Worm (Caenorhabditis elegans) whole organism, late embryonic: Measurements from ENCODE around the gene K11H12.7.

ENCODE experiments used
- C08G9.2 ChIP-seq: sonication (generic microtip); optimal IDR thresholded peaks from 2 replicates; lab custom pipeline; 2016; ENCODE audit warnings: mild to moderate bottlenecking, missing genetic modification characterization, moderate library complexity, missing compliant biosample characterization
- F13H6.1 ChIP-seq: sonication (generic microtip); optimal IDR thresholded peaks from 2 replicates; lab custom pipeline; 2016; ENCODE audit warnings: missing genetic modification characterization, missing compliant biosample characterization
- ahr-1 ChIP-seq: sonication (generic microtip); optimal IDR thresholded peaks from 2 replicates; lab custom pipeline; 2016; ENCODE audit warnings: missing genetic modification characterization, missing compliant biosample characterization
- ama-1 ChIP-seq: fragments of 150-350 bp; optimal IDR thresholded peaks from 2 replicates; lab custom pipeline; 2014
- ceh-18 ChIP-seq: sonication (generic microtip); optimal IDR thresholded peaks from 2 replicates; lab custom pipeline; 2016; ENCODE audit warnings: missing genetic modification characterization, missing compliant biosample characterization
- ceh-2 ChIP-seq: sonication (generic microtip); optimal IDR thresholded peaks from 2 replicates; lab custom pipeline; 2016; ENCODE audit warnings: missing genotype, missing genetic modification characterization, missing compliant biosample characterization
- ceh-30 ChIP-seq: fragments of 150-350 bp; optimal IDR thresholded peaks from 2 replicates; lab custom pipeline; 2014; ENCODE audit warnings: missing biosample characterization, missing genetic modification characterization
- ceh-31 ChIP-seq: sonication (generic microtip); optimal IDR thresholded peaks from 2 replicates; lab custom pipeline; 2016; ENCODE audit warnings: missing genetic modification characterization, missing compliant biosample characterization
- ceh-34 ChIP-seq: sonication (generic microtip); optimal IDR thresholded peaks from 2 replicates; lab custom pipeline; 2016; ENCODE audit warnings: mild to moderate bottlenecking, missing genetic modification characterization, missing compliant biosample characterization
- ceh-48 ChIP-seq: sonication (generic microtip); optimal IDR thresholded peaks from 2 replicates; lab custom pipeline; 2016; ENCODE audit warnings: missing genetic modification characterization, inconsistent platforms, missing compliant biosample characterization
- ceh-9 ChIP-seq: sonication (generic microtip); optimal IDR thresholded peaks from 2 replicates; lab custom pipeline; 2016; ENCODE audit warnings: mild to moderate bottlenecking, missing genetic modification characterization, inconsistent platforms, missing compliant biosample characterization
- che-1 ChIP-seq: sonication (generic microtip); optimal IDR thresholded peaks from 2 replicates; lab custom pipeline; 2016; ENCODE audit warnings: mild to moderate bottlenecking, missing genetic modification characterization, missing compliant biosample characterization
- dmd-4 ChIP-seq: sonication (generic microtip); optimal IDR thresholded peaks from 2 replicates; lab custom pipeline; 2016; ENCODE audit warnings: borderline replicate concordance, missing genetic modification characterization, missing compliant biosample characterization
- dve-1 ChIP-seq: sonication (generic microtip); optimal IDR thresholded peaks from 2 replicates; lab custom pipeline; 2017; ENCODE audit warnings: antibody characterized with exemption, mild to moderate bottlenecking, missing genetic modification characterization, missing compliant biosample characterization
- ets-4 ChIP-seq: sonication (generic microtip); optimal IDR thresholded peaks from 2 replicates; lab custom pipeline; 2016; ENCODE audit warnings: missing genetic modification characterization, missing compliant biosample characterization
- fkh-10 ChIP-seq: fragments of 150-350 bp; optimal IDR thresholded peaks from 2 replicates; lab custom pipeline; 2014; ENCODE audit warnings: missing biosample characterization, missing genetic modification reagents, missing genetic modification characterization
- gmeb-2 ChIP-seq: sonication (generic microtip); optimal IDR thresholded peaks from 2 replicates; lab custom pipeline; 2016; ENCODE audit warnings: missing genetic modification characterization, inconsistent platforms, missing compliant biosample characterization
- hlh-30 ChIP-seq: sonication (generic microtip); optimal IDR thresholded peaks from 2 replicates; lab custom pipeline; 2017; ENCODE audit warnings: antibody characterized with exemption, missing genetic modification characterization, missing compliant biosample characterization; ENCODE audit not compliant: insufficient read depth
- hlh-6 ChIP-seq: sonication (generic microtip); optimal IDR thresholded peaks from 2 replicates; lab custom pipeline; 2016; ENCODE audit warnings: missing genotype, missing genetic modification characterization, missing compliant biosample characterization
- lim-6 ChIP-seq: sonication (generic microtip); optimal IDR thresholded peaks from 2 replicates; lab custom pipeline; 2016; ENCODE audit warnings: missing genetic modification characterization, missing compliant biosample characterization
- lin-11 ChIP-seq: fragments of 200-800 bp; sonication (Bioruptor generic); optimal IDR thresholded peaks from 2 replicates; lab custom pipeline; 2018; ENCODE audit warnings: mild to moderate bottlenecking, missing genetic modification characterization, missing compliant biosample characterization
- mec-3 ChIP-seq: sonication (generic microtip); optimal IDR thresholded peaks from 2 replicates; lab custom pipeline; 2016; ENCODE audit warnings: borderline replicate concordance, missing genetic modification characterization, missing compliant biosample characterization
- nfya-1 ChIP-seq: sonication (generic microtip); optimal IDR thresholded peaks from 2 replicates; lab custom pipeline; 2017; ENCODE audit warnings: missing genetic modification characterization, mild to moderate bottlenecking, missing compliant biosample characterization, antibody characterized with exemption, moderate library complexity
- nhr-11 ChIP-seq: fragments of 150-350 bp; optimal IDR thresholded peaks from 2 replicates; lab custom pipeline; 2014; ENCODE audit warnings: missing biosample characterization, missing genetic modification characterization
- nhr-232 ChIP-seq: sonication (generic microtip); optimal IDR thresholded peaks from 2 replicates; lab custom pipeline; 2016; ENCODE audit warnings: missing genetic modification characterization, missing compliant biosample characterization
- pag-3 ChIP-seq: sonication (generic microtip); optimal IDR thresholded peaks from 2 replicates; lab custom pipeline; 2016; ENCODE audit warnings: missing compliant biosample characterization, missing genetic modification characterization, borderline replicate concordance
- pat-9 ChIP-seq: fragments of 200-800 bp; sonication (Bioruptor generic); optimal IDR thresholded peaks from 2 replicates; lab custom pipeline; 2018; ENCODE audit warnings: mild to moderate bottlenecking, missing genetic modification characterization, moderate library complexity, missing compliant biosample characterization
- pax-1 ChIP-seq: fragments of 150-350 bp; optimal IDR thresholded peaks from 2 replicates; lab custom pipeline; 2014; ENCODE audit warnings: missing biosample characterization, missing genetic modification characterization
- pros-1 ChIP-seq: fragments of 150-350 bp; optimal IDR thresholded peaks from 2 replicates; lab custom pipeline; 2014; ENCODE audit warnings: missing biosample characterization, missing genetic modification reagents, missing genetic modification characterization
- sdc-2 ChIP-seq: sonication (generic microtip); optimal IDR thresholded peaks from 2 replicates; lab custom pipeline; 2016; ENCODE audit warnings: missing genotype, missing genetic modification characterization, missing compliant biosample characterization
- sox-2 ChIP-seq: fragments of 200-800 bp; sonication (Bioruptor generic); IDR thresholded peaks from 2 replicates; pipeline ENCODE4 v1.3.6; 2022; ENCODE audit warnings: missing genetic modification reagents, missing genetic modification characterization, missing compliant biosample characterization
- syd-9 ChIP-seq: sonication (generic microtip); optimal IDR thresholded peaks from 2 replicates; lab custom pipeline; 2016; ENCODE audit warnings: mild to moderate bottlenecking, missing genetic modification characterization, moderate library complexity, missing compliant biosample characterization
- tbx-7 ChIP-seq: sonication (generic microtip); optimal IDR thresholded peaks from 2 replicates; lab custom pipeline; 2016; ENCODE audit warnings: missing genotype, missing genetic modification characterization, missing compliant biosample characterization
- unc-42 ChIP-seq: sonication (generic microtip); optimal IDR thresholded peaks from 2 replicates; lab custom pipeline; 2016; ENCODE audit warnings: missing genotype, missing genetic modification characterization, missing compliant biosample characterization
- unc-86 ChIP-seq: sonication (generic microtip); optimal IDR thresholded peaks from 2 replicates; lab custom pipeline; 2016; ENCODE audit warnings: missing genetic modification characterization, missing compliant biosample characterization

Gene K11H12.7

ce11 chrIV:670455-670854 lies 5.1 kb downstream of the K11H12.7 start, which contains the start of gene K11H12.11:
Gene K11H12.11, minus strand, starts transcription at chrIV:670555.
- no peak for TF ChIP-seq mec-3
- no peak for TF ChIP-seq ets-4 (tag; lab: Kevin White, UChicago)
- TF ChIP-seq ahr-1 (tag; lab: Kevin White, UChicago) = no peak
- no peak for TF ChIP-seq ama-1
- TF ChIP-seq ceh-18 = no peak
- TF ChIP-seq che-1 (tag; lab: Kevin White, UChicago) = no peak
- TF ChIP-seq gmeb-2 (tag; lab: Kevin White, UChicago) = no peak
- TF ChIP-seq ceh-31 (tag; lab: Kevin White, UChicago) = no peak
- no peak for TF ChIP-seq unc-42
- TF ChIP-seq sox-2 (GFP tag; lab: Robert Waterston, UW) = no peak
- no peak for TF ChIP-seq C08G9.2
- no peak for TF ChIP-seq pros-1 (tag; lab: Kevin White, UChicago)
- no peak for TF ChIP-seq tbx-7 (tag; lab: Kevin White, UChicago)
- no peak for TF ChIP-seq hlh-30 (tag; lab: Kevin White, UChicago)
- TF ChIP-seq syd-9 (tag; lab: Kevin White, UChicago) = no peak
- TF ChIP-seq nhr-232 (tag; lab: Kevin White, UChicago) = no peak
- TF ChIP-seq ceh-30 = no peak

DNA sequence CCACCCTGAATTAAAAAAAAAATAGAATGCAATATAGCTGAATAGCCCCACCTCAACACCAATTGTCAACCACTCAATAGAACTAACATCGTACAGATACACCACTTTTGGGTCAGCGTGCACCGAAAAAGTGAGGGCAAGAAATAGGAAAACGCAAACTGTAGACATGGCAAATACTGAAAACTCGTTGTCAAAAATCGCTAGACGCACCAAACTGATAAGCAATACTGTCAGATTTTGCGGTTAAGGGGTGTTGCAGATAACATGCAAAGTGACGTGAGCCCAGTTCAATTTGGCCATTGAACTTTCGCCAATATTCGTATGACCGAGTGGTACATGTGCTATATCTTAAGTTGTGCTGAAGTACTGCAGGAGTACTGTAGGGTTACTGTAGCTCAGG lies 8.0 kb downstream of the K11H12.7 start, which contains the start of gene K11H12.3:
K11H12.3 (minus strand) TSS at position 168 of the 400 bp plus-strand sequence.
- TF ChIP-seq pat-9 (tag; lab: Kevin White, UChicago) (no peak), ceh-18 (no peak), ceh-48 (no peak), sdc-2 (tag; lab: Kevin White, UChicago) (no peak), ceh-30 (no peak), F13H6.1 (no peak), unc-86 (tag; lab: Kevin White, UChicago) (no peak), fkh-10 (no peak), syd-9 (tag; lab: Kevin White, UChicago) (no peak), hlh-6 (tag; lab: Kevin White, UChicago) (no peak), nhr-11 (tag; lab: Kevin White, UChicago) (no peak), nfya-1 (tag; lab: Kevin White, UChicago) (no peak), lim-6 (tag; lab: Kevin White, UChicago) (no peak), pag-3 (no peak), dmd-4 (tag; lab: Kevin White, UChicago) (no peak), C08G9.2 (no peak), pros-1 (tag; lab: Kevin White, UChicago) (no peak), sox-2 (GFP tag; lab: Robert Waterston, UW) (no peak), gmeb-2 (tag; lab: Kevin White, UChicago) (no peak)

DNA sequence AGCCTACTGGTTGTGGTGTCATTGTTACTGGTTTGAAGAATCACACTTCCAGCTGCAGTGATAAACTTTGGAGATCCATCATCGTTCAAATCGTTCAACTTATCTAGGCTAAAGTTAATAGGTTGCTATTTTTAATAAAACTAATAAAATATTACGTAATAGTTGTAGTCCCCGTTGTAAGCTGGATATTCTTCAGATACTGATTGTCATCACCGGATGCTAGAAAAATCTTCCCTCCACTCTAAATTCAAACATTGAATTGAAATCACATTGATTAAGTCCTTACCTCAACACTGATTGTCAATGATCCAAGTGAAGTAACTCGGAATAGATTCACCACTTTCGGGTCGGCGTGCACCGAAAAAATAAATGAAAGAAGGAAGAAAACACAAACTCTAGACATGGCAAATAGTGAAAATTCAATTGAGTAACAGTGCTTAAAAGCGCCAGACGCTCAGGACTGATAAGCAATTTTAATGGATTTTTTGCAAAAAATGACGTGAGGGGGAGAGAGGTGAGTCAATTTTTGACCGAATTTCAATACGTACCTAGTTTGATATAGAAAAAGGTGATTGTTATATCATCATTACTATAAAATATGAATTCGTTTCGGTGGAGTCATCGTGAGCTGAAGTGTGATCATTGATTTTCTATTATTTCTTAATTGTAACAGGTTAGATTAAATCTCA lies 10.3 kb downstream of the K11H12.7 start, which contains the start of the genes K11H12.4 and K11H12.10:
K11H12.4 (minus strand) TSS at position 413 of the 689 bp plus-strand sequence.
K11H12.10 (plus strand) TSS at position 605 of the 689 bp plus-strand sequence.
- TF ChIP-seq dve-1 (tag; lab: Kevin White, UChicago) (no peak), lim-6 (tag; lab: Kevin White, UChicago) (no peak), ceh-34 (tag; lab: Kevin White, UChicago) (no peak), ama-1 (no peak), sdc-2 (tag; lab: Kevin White, UChicago) (no peak), mec-3 (no peak), unc-86 (tag; lab: Kevin White, UChicago) (no peak), pax-1 (no peak), ceh-2 (tag; lab: Kevin White, UChicago) (no peak), lin-11 (tag; lab: Kevin White, UChicago) (no peak), ceh-9 (tag; lab: Kevin White, UChicago) (no peak), ceh-30 (no peak)

DNA sequence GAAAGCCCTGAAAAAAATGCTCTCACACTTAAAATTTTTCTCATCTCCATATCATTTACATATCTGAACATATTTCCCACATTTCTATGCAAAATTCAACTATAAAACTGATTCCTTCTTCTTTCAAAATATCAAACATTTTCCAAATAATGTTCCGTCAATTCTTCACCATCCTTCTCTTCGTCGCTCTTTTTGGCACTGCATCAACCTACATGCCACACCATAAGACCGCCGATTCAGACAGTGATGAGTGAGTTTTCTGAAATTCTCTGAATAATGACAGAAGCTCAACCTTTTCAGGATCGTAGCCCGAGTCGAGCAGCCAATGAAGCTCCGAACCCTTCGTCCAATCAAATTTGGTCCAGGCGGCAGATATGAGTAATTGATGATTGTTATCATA lies 11.0 kb downstream of the K11H12.7 start, which contains the start of gene K11H12.5:
K11H12.5 (plus strand) TSS at position 301 of the 400 bp plus-strand sequence.
- TF ChIP-seq pros-1 (tag; lab: Kevin White, UChicago) (no peak), ahr-1 (tag; lab: Kevin White, UChicago) (no peak), tbx-7 (tag; lab: Kevin White, UChicago) (no peak), nfya-1 (tag; lab: Kevin White, UChicago) (no peak), lim-6 (tag; lab: Kevin White, UChicago) (no peak)
